Worm (Caenorhabditis elegans): ENCODE data around the gene F27D9.2.

The F27D9.2 gene

ce11 chrX:7724099-7724498 is 51.3 kb downstream of the F27D9.2 start:
- TF ChIP-seq unc-55 (GFP tag; optimal IDR thresholded peaks at IDR 0.05) (no peak), hlh-8 (tag; optimal IDR thresholded peaks at IDR 0.05) (no peak), hlh-13 (GFP tag; optimal IDR thresholded peaks at IDR 0.05) (no peak), tbx-7 (tag; optimal IDR thresholded peaks at IDR 0.05) (no peak), madf-2 (tag; optimal IDR thresholded peaks at IDR 0.05) (no peak), unc-42 (tag; optimal IDR thresholded peaks at IDR 0.05) (no peak), nfya-1 (tag; optimal IDR thresholded peaks at IDR 0.05) (no peak), fkh-10 (GFP tag; optimal IDR thresholded peaks at IDR 0.05) (no peak), ttx-3 (tag; optimal IDR thresholded peaks at IDR 0.05) (no peak), pha-4 (tag; optimal IDR thresholded peaks at IDR 0.05) (no peak)

ce11 chrX:7725615-7726014 is 52.8 kb downstream of the F27D9.2 start, which contains the start of gene spp-14:
spp-14 (plus strand) TSS chrX:7725979.
- TF ChIP-seq ceh-2 (tag; optimal IDR thresholded peaks at IDR 0.05) (no peak), hlh-6 (tag; optimal IDR thresholded peaks at IDR 0.05) (no peak), sdc-2 (tag; optimal IDR thresholded peaks at IDR 0.05) (no peak), ttx-3 (tag; optimal IDR thresholded peaks at IDR 0.05) (no peak), hlh-15 (tag; optimal IDR thresholded peaks at IDR 0.05) (no peak)
